Worm (Caenorhabditis elegans) whole organism, L2 larva: ENCODE measurements around the gene M18.3.

Source experiments
- C34F6.9 ChIP-seq: fragments of 150-350 bp; optimal IDR thresholded peaks from 2 replicates; lab custom pipeline; 2014; ENCODE audit warnings: missing biosample characterization, missing genetic modification characterization
- F13H6.1 ChIP-seq: sonication (generic microtip); optimal IDR thresholded peaks from 2 replicates; lab custom pipeline; 2016; ENCODE audit warnings: missing genetic modification characterization, missing compliant biosample characterization
- R02D3.7 ChIP-seq: fragments of 150-350 bp; optimal IDR thresholded peaks from 2 replicates; lab custom pipeline; 2014; ENCODE audit warnings: missing biosample characterization, missing genetic modification characterization
- Y55F3AM.14 ChIP-seq: fragments of 200-800 bp; sonication (Bioruptor generic); optimal IDR thresholded peaks from 2 replicates; lab custom pipeline; 2018; ENCODE audit warnings: mild to moderate bottlenecking, missing genetic modification characterization, missing compliant biosample characterization
- ZK546.5 ChIP-seq: sonication (generic microtip); optimal IDR thresholded peaks from 2 replicates; lab custom pipeline; 2017; ENCODE audit warnings: missing biosample characterization, missing genetic modification characterization
- aly-2 ChIP-seq: fragments of 150-350 bp; optimal IDR thresholded peaks from 2 replicates; lab custom pipeline; 2014; ENCODE audit warnings: missing biosample characterization, missing genetic modification characterization
- ama-1 ChIP-seq: fragments of 150-350 bp; optimal IDR thresholded peaks from 2 replicates; lab custom pipeline; 2018; ENCODE audit warnings: inconsistent platforms
- blmp-1 ChIP-seq: sonication (generic microtip); optimal IDR thresholded peaks from 2 replicates; lab custom pipeline; 2017; ENCODE audit warnings: missing genetic modification characterization, mild to moderate bottlenecking, missing compliant biosample characterization, antibody characterized with exemption, moderate library complexity; ENCODE audit not compliant: insufficient read depth
- ceh-16 ChIP-seq: fragments of 150-350 bp; optimal IDR thresholded peaks from 2 replicates; lab custom pipeline; 2014; ENCODE audit warnings: missing biosample characterization, missing genetic modification characterization
- ceh-82 ChIP-seq: fragments of 150-350 bp; optimal IDR thresholded peaks from 2 replicates; lab custom pipeline; 2014; ENCODE audit warnings: missing biosample characterization, missing genetic modification characterization
- crh-2 ChIP-seq: sonication (generic microtip); optimal IDR thresholded peaks from 2 replicates; lab custom pipeline; 2017; ENCODE audit warnings: missing biosample characterization, missing genetic modification characterization
- dmd-4 ChIP-seq: sonication (generic microtip); optimal IDR thresholded peaks from 2 replicates; lab custom pipeline; 2017; ENCODE audit warnings: missing biosample characterization, missing genetic modification characterization
- egl-27 ChIP-seq: sonication (generic microtip); optimal IDR thresholded peaks from 3 replicates; lab custom pipeline; 2017; ENCODE audit warnings: missing biosample characterization, missing genetic modification reagents, missing genetic modification characterization
- elt-3 ChIP-seq: sonication (generic microtip); optimal IDR thresholded peaks from 2 replicates; lab custom pipeline; 2017; ENCODE audit warnings: missing biosample characterization, missing genetic modification characterization
- fos-1 ChIP-seq: fragments of 150-350 bp; optimal IDR thresholded peaks from 2 replicates; lab custom pipeline; 2014; ENCODE audit warnings: missing biosample characterization, missing genetic modification characterization
- gmeb-1 ChIP-seq: fragments of 150-350 bp; optimal IDR thresholded peaks from 2 replicates; lab custom pipeline; 2014; ENCODE audit warnings: missing biosample characterization, missing genetic modification characterization
- lin-11 ChIP-seq: fragments of 150-350 bp; sonication (generic microtip); optimal IDR thresholded peaks from 2 replicates; lab custom pipeline; 2014; ENCODE audit warnings: missing biosample characterization, missing genetic modification characterization, inconsistent platforms, mixed read lengths
- lin-13 ChIP-seq: fragments of 150-350 bp; optimal IDR thresholded peaks from 2 replicates; lab custom pipeline; 2014; ENCODE audit warnings: missing biosample characterization, missing genetic modification reagents, missing genetic modification characterization
- lin-39 ChIP-seq: fragments of 150-350 bp; optimal IDR thresholded peaks from 2 replicates; lab custom pipeline; 2014; ENCODE audit warnings: missing biosample characterization, missing genetic modification reagents, missing genetic modification characterization
- lsy-2 ChIP-seq, 2 experiments: fragments of 150-350 bp in 1 of 2; sonication (generic microtip) in 1 of 2; optimal IDR thresholded peaks; 2 replicates each; lab custom pipeline; 2014 to 2017; ENCODE audit warnings: missing biosample characterization in 2 of 2, missing genetic modification characterization in 2 of 2
- mab-5 ChIP-seq: fragments of 150-350 bp; optimal IDR thresholded peaks from 2 replicates; lab custom pipeline; 2014; ENCODE audit warnings: missing biosample characterization, missing genetic modification characterization
- mbf-1 ChIP-seq: sonication (generic microtip); optimal IDR thresholded peaks from 2 replicates; lab custom pipeline; 2017; ENCODE audit warnings: missing biosample characterization, missing genetic modification characterization
- mdl-1 ChIP-seq, 2 experiments: fragments of 150-350 bp in 1 of 2; sonication (generic microtip) in 1 of 2; optimal IDR thresholded peaks; 2 replicates each; lab custom pipeline; 2017; ENCODE audit warnings: missing biosample characterization in 2 of 2, missing genetic modification characterization in 2 of 2
- nhr-10 ChIP-seq: sonication (generic microtip); optimal IDR thresholded peaks from 2 replicates; lab custom pipeline; 2017; ENCODE audit warnings: missing biosample characterization, missing genetic modification characterization
- nhr-129 ChIP-seq: fragments of 150-350 bp; optimal IDR thresholded peaks from 2 replicates; lab custom pipeline; 2014; ENCODE audit warnings: missing biosample characterization, missing genetic modification characterization
- nhr-21 ChIP-seq: fragments of 150-350 bp; optimal IDR thresholded peaks from 2 replicates; lab custom pipeline; 2014; ENCODE audit warnings: missing biosample characterization, missing genetic modification characterization
- nhr-23 ChIP-seq: fragments of 150-350 bp; optimal IDR thresholded peaks from 2 replicates; lab custom pipeline; 2014; ENCODE audit warnings: missing biosample characterization, missing genetic modification reagents, missing genetic modification characterization
- nhr-237 ChIP-seq: fragments of 150-350 bp; optimal IDR thresholded peaks from 2 replicates; lab custom pipeline; 2014; ENCODE audit warnings: missing biosample characterization, missing genetic modification characterization
- nhr-25 ChIP-seq: fragments of 150-350 bp; sonication (generic microtip); optimal IDR thresholded peaks from 3 replicates; lab custom pipeline; 2014; ENCODE audit warnings: missing biosample characterization, missing genetic modification characterization
- nhr-6 ChIP-seq: fragments of 150-350 bp; optimal IDR thresholded peaks from 2 replicates; lab custom pipeline; 2014; ENCODE audit warnings: missing biosample characterization, missing genetic modification characterization
- nhr-77 ChIP-seq: fragments of 150-350 bp; optimal IDR thresholded peaks from 2 replicates; lab custom pipeline; 2014; ENCODE audit warnings: missing biosample characterization, missing genetic modification characterization
- peb-1 ChIP-seq: fragments of 150-350 bp; optimal IDR thresholded peaks from 2 replicates; lab custom pipeline; 2014; ENCODE audit warnings: missing biosample characterization, missing genetic modification characterization
- sem-4 ChIP-seq: fragments of 150-350 bp; optimal IDR thresholded peaks from 2 replicates; lab custom pipeline; 2014; ENCODE audit warnings: missing biosample characterization, missing genetic modification reagents, missing genetic modification characterization
- sma-3 ChIP-seq: sonication (generic microtip); optimal IDR thresholded peaks from 2 replicates; lab custom pipeline; 2016; ENCODE audit warnings: missing genetic modification reagents, missing genetic modification characterization, missing compliant biosample characterization
- sma-9 ChIP-seq, 2 experiments: fragments of 150-350 bp in 1 of 2; sonication (generic microtip) in 1 of 2; optimal IDR thresholded peaks; 2 replicates each; lab custom pipeline; 2014 to 2016; ENCODE audit warnings: missing genetic modification characterization in 2 of 2, mild to moderate bottlenecking in 1 of 2, missing biosample characterization in 1 of 2, missing compliant biosample characterization in 1 of 2, missing genetic modification reagents in 1 of 2, moderate library complexity in 1 of 2
- snpc-4 ChIP-seq: fragments of 150-350 bp; optimal IDR thresholded peaks from 2 replicates; lab custom pipeline; 2014; ENCODE audit warnings: missing biosample characterization, missing genetic modification characterization
- unc-39 ChIP-seq: fragments of 150-350 bp; optimal IDR thresholded peaks from 2 replicates; lab custom pipeline; 2014; ENCODE audit warnings: missing biosample characterization, missing genetic modification characterization
- unc-55 ChIP-seq: fragments of 150-350 bp; sonication (generic microtip); optimal IDR thresholded peaks from 3 replicates; lab custom pipeline; 2014; ENCODE audit warnings: missing biosample characterization, missing genetic modification reagents, missing genetic modification characterization
- unc-62 ChIP-seq: fragments of 150-350 bp; optimal IDR thresholded peaks from 2 replicates; lab custom pipeline; 2014; ENCODE audit warnings: missing biosample characterization, missing genetic modification reagents, missing genetic modification characterization
- zag-1 ChIP-seq: fragments of 150-350 bp; optimal IDR thresholded peaks from 2 replicates; lab custom pipeline; 2014; ENCODE audit warnings: missing biosample characterization, missing genetic modification characterization
- ztf-1 ChIP-seq: fragments of 200-800 bp; sonication (Bioruptor generic); conservative IDR thresholded peaks from 2 replicates; pipeline ENCODE4 v1.3.6; 2022; ENCODE audit warnings: missing genetic modification characterization, missing compliant biosample characterization

M18.3 gene

ce11 chrIV:12085120-12085519 lies 20.5 kb upstream of the M18.3 start, which contains the start of gene rbm-34:
rbm-34 (plus strand) TSS chrIV:12085420.
- TF ChIP-seq dmd-4 (tag; lab: Kevin White, UChicago) (no peak), nhr-129 (tag; lab: Kevin White, UChicago) (no peak), lin-39 (tag; lab: Kevin White, UChicago) (no peak), peb-1 (tag; lab: Kevin White, UChicago) (no peak), lin-13 (GFP tag; lab: Kevin White, UChicago) (no peak), mdl-1 (tag; optimal IDR thresholded peaks at IDR 0.05; lab: Kevin White, UChicago) (no peak), ceh-82 (tag; lab: Kevin White, UChicago) (no peak), nhr-21 (no peak), nhr-6 (no peak)

DNA sequence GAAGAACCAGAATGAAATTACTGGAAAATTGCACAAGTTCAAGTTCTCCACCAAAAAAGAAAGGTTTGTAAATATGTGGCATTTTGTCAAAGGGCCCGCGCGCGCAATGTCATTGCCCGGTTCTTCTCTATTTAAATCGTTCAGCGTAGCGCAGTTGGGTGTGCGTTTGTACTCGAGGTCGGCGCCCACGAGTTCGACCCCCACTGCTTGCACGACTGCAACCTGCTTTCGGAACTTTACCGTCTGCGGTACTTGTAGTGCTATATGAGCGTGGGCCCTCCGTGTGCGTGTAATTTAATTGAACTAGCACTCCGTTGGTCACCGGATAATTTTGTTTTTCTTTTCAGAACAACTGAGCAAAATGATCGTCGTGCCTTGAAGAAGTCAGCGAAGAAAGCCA lies 19.2 kb upstream of the M18.3 start:
- TF ChIP-seq crh-2 (tag; lab: Kevin White, UChicago) (peak; percentile 77), unc-62 (GFP tag; lab: Kevin White, UChicago) (no peak), gmeb-1 (tag; lab: Kevin White, UChicago) (peak; percentile 70), nhr-25 (peak; percentile 50), peb-1 (tag; lab: Kevin White, UChicago) (no peak), F13H6.1 (tag; lab: Kevin White, UChicago) (peak; percentile 76), lin-39 (tag; lab: Kevin White, UChicago) (no peak), mbf-1 (tag; lab: Kevin White, UChicago) (no peak), ceh-16 (tag; lab: Kevin White, UChicago) (peak; percentile 79), nhr-129 (tag; lab: Kevin White, UChicago) (peak; percentile 95), nhr-237 (tag; lab: Kevin White, UChicago) (no peak), R02D3.7 (tag; lab: Kevin White, UChicago) (no peak), ceh-82 (tag; lab: Kevin White, UChicago) (peak; percentile 37), fos-1 (tag; lab: Kevin White, UChicago) (peak; percentile 51), lsy-2 (tag; optimal IDR thresholded peaks at IDR 0.05; lab: Kevin White, UChicago) (peak; percentile 26 to 59), mab-5 (tag; lab: Kevin White, UChicago) (no peak), nhr-77 (peak; percentile 30), nhr-23 (tag; lab: Kevin White, UChicago) (no peak), unc-39 (tag; lab: Kevin White, UChicago) (no peak), blmp-1 (tag; lab: Kevin White, UChicago) (peak; percentile 55), lin-13 (GFP tag; lab: Kevin White, UChicago) (peak; percentile 62), ztf-1 (no peak), lin-11 (peak; percentile 10), elt-3 (tag; lab: Kevin White, UChicago) (no peak), sma-9 (GFP tag; optimal IDR thresholded peaks at IDR 0.05; lab: Kevin White, UChicago) (peak; percentile 67), sma-9 (tag; optimal IDR thresholded peaks at IDR 0.05; lab: Kevin White, UChicago) (no peak), mdl-1 (tag; optimal IDR thresholded peaks at IDR 0.05; lab: Kevin White, UChicago) (peak in 1 of 2 experiments; percentile 57), sem-4 (peak; percentile 53), sma-3 (GFP tag; lab: Kevin White, UChicago) (peak; percentile 76), aly-2 (tag; lab: Kevin White, UChicago) (no peak), zag-1 (tag; lab: Kevin White, UChicago) (peak; percentile 36), egl-27 (tag; lab: Kevin White, UChicago) (peak; percentile 49), C34F6.9 (peak; percentile 64), Y55F3AM.14 (GFP tag; lab: Kevin White, UChicago) (peak; percentile 75), snpc-4 (tag; lab: Kevin White, UChicago) (no peak), ama-1 (lab: Kevin White, UChicago) (no peak), nhr-21 (peak; percentile 52)

DNA sequence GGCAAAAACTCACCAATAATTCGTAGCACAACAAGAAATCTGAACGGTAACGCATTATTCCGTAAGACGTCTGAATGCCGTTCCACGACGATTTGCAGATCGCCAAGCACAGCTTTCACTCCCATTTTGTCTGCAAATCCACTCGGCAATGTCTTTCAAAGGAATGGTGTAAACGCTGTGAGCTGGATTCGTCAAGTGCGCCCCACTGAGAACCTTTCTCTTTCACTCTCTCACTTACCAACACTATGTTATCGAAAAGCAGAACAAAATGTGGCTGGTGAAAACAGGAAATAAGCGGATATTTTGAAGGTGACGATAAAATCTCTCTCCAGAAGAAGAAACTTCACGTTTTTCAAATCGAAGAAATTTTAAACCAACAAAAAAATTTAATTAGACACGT lies 16.8 kb upstream of the M18.3 start:
- TF ChIP-seq unc-55 (GFP tag; lab: Kevin White, UChicago) (peak; percentile 75), Y55F3AM.14 (GFP tag; lab: Kevin White, UChicago) (peak; percentile 0), nhr-25 (peak; percentile 32), crh-2 (tag; lab: Kevin White, UChicago) (peak; percentile 80), lsy-2 (tag; optimal IDR thresholded peaks at IDR 0.05; lab: Kevin White, UChicago) (peak in 1 of 2 experiments; percentile 48), C34F6.9 (peak; percentile 61), blmp-1 (tag; lab: Kevin White, UChicago) (peak; percentile 65), lin-13 (GFP tag; lab: Kevin White, UChicago) (peak; percentile 15), ama-1 (lab: Kevin White, UChicago) (no peak), ZK546.5 (tag; lab: Kevin White, UChicago) (no peak), nhr-10 (no peak), sem-4 (peak; percentile 13), nhr-129 (tag; lab: Kevin White, UChicago) (peak; percentile 94)
